Fruit fly (Drosophila melanogaster): ENCODE results near the gene ringer.

The ringer gene

dm6 chr3L:16334876-16335275 is 24.4 kb downstream of the ringer start (continued):
- TF ChIP-seq prd (optimal IDR thresholded peaks at IDR 0.05) = no peak
- no peak for TF ChIP-seq prd (GFP tag; IDR thresholded peaks at IDR 0.05)
- no peak for TF ChIP-seq BEAF-32 (GFP tag; optimal IDR thresholded peaks at IDR 0.05)
- TF ChIP-seq CG15073 (GFP tag; optimal IDR thresholded peaks at IDR 0.05) = no peak
- no peak for TF ChIP-seq sim (GFP tag; IDR thresholded peaks at IDR 0.05)
- no peak for TF ChIP-seq CG7839 (tag; optimal IDR thresholded peaks at IDR 0.05)
- no peak for TF ChIP-seq chm (GFP tag; IDR thresholded peaks at IDR 0.05)
- no peak for TF ChIP-seq hb (GFP tag; IDR thresholded peaks at IDR 0.05; ENCODE audit: partially characterized antibody)
- TF ChIP-seq CG15514 (GFP tag; optimal IDR thresholded peaks at IDR 0.05) = peak; percentile 96
- TF ChIP-seq CG12219 (GFP tag; optimal IDR thresholded peaks at IDR 0.05) = no peak
- TF ChIP-seq lola (GFP tag; optimal IDR thresholded peaks at IDR 0.05) = peak in 1 of 3 experiments; percentile 53
- TF ChIP-seq CG12071 (GFP tag; optimal IDR thresholded peaks at IDR 0.05) = no peak
- no peak for TF ChIP-seq HmgZ (tag; optimal IDR thresholded peaks at IDR 0.05)
- no peak for TF ChIP-seq nau (GFP tag; optimal IDR thresholded peaks at IDR 0.05)
- no peak for TF ChIP-seq CG7372 (GFP tag; IDR thresholded peaks at IDR 0.05)
- TF ChIP-seq CG10979 (tag; optimal IDR thresholded peaks at IDR 0.05) = no peak
- TF ChIP-seq CG10321 (GFP tag; IDR thresholded peaks at IDR 0.05) = no peak
- TF ChIP-seq CG6654 (GFP tag; optimal IDR thresholded peaks at IDR 0.05) = no peak
- TF ChIP-seq CG8290 (GFP tag; optimal IDR thresholded peaks at IDR 0.05) = no peak
- peak in 1 of 2 experiments; percentile 31 for TF ChIP-seq CG8290 (tag; optimal IDR thresholded peaks at IDR 0.05)
- TF ChIP-seq pros (GFP tag; optimal IDR thresholded peaks at IDR 0.05) = no peak
- no peak for TF ChIP-seq Elba2 (GFP tag; optimal IDR thresholded peaks at IDR 0.05)
- TF ChIP-seq unc-4 (GFP tag; IDR thresholded peaks at IDR 0.05; ENCODE audit: partially characterized antibody) = no peak
- TF ChIP-seq CG8089 (GFP tag; optimal IDR thresholded peaks at IDR 0.05) = no peak
- no peak for TF ChIP-seq cwo (GFP tag; optimal IDR thresholded peaks at IDR 0.05)
- peak; percentile 38; the same call in 1 of the 2 replicates for TF ChIP-seq bbx (GFP tag; IDR thresholded peaks at IDR 0.05; ENCODE audit: partially characterized antibody)
- no peak for TF ChIP-seq CG11504 (tag; optimal IDR thresholded peaks at IDR 0.05)
- TF ChIP-seq Pdp1 (GFP tag; optimal IDR thresholded peaks at IDR 0.05) = peak in 1 of 2 experiments; percentile 65
- TF ChIP-seq ci (GFP tag; IDR thresholded peaks at IDR 0.05) = peak; percentile 58; the same call in 1 of the 3 replicates
- no peak for TF ChIP-seq aop (GFP tag; IDR thresholded peaks at IDR 0.05)
- no peak for TF ChIP-seq CrebB (tag; optimal IDR thresholded peaks at IDR 0.05)
- 0 out of 3 replicates have a peak, but pooled peaks have one; percentile 13 for TF ChIP-seq zen2 (GFP tag; IDR thresholded peaks at IDR 0.05; ENCODE audit: partially characterized antibody)
- no peak for TF ChIP-seq sens (GFP tag)
- TF ChIP-seq CG2202 (tag; optimal IDR thresholded peaks at IDR 0.05) = no peak

DNA sequence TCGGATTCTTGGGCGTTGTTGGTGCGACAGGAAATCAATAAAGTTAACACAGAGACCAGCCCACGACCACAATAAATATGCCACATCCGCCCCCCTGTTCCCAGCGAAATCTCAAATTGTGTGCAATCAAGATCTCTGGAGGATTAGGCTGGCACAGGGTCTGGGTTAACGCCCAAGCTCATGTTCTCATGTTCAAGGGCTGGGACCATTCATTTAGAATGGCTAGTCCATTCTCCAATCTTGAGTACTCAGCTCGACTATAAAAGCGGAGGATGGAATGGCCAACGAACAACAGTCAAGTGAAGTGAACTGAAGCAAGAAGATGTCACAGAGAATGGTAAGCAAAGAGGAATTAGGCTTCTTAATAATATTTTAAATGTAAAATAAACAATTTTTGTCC is 26.2 kb downstream of the ringer start, which contains the start of gene CG13056:
CG13056 (plus strand) TSS at position 301 of the 400 bp plus-strand sequence.
- no peak for TF ChIP-seq CG1603 (tag; optimal IDR thresholded peaks at IDR 0.05)

dm6 chr3L:16331633-16332032 is 27.6 kb downstream of the ringer start, which contains the start of gene retinin:
TSS of gene retinin (plus strand) at chr3L:16331933.
- no peak for TF ChIP-seq CG15269 (tag; optimal IDR thresholded peaks at IDR 0.05)
- TF ChIP-seq Rx (GFP tag; IDR thresholded peaks at IDR 0.05) = no peak
- TF ChIP-seq Dip2 (GFP tag; IDR thresholded peaks at IDR 0.05) = no peak
- TF ChIP-seq toy (GFP tag; IDR thresholded peaks at IDR 0.05) = no peak
- TF ChIP-seq CG10321 (GFP tag; IDR thresholded peaks at IDR 0.05) = no peak
- TF ChIP-seq salm (tag; optimal IDR thresholded peaks at IDR 0.05) = no peak
- TF ChIP-seq CG30431 (GFP tag; optimal IDR thresholded peaks at IDR 0.05) = no peak
- no peak for TF ChIP-seq kni (GFP tag; optimal IDR thresholded peaks at IDR 0.05)
- no peak for TF ChIP-seq gsb (GFP tag; IDR thresholded peaks at IDR 0.05)
- no peak for TF ChIP-seq CG9437 (GFP tag; optimal IDR thresholded peaks at IDR 0.05)
- no peak for TF ChIP-seq HLH4C (GFP tag; IDR thresholded peaks at IDR 0.05; ENCODE audit: partially characterized antibody)
- TF ChIP-seq CG9797 (GFP tag; optimal IDR thresholded peaks at IDR 0.05) = no peak
- TF ChIP-seq esg (GFP tag; conservative IDR thresholded peaks at IDR 0.05) = no peak
- TF ChIP-seq CG10959 (GFP tag; IDR thresholded peaks at IDR 0.05) = no peak
- TF ChIP-seq ac (GFP tag; optimal IDR thresholded peaks at IDR 0.05) = no peak
- no peak for TF ChIP-seq Abd-B (GFP tag; optimal IDR thresholded peaks at IDR 0.05)

Data from whole organism, embryonic.